Worm (Caenorhabditis elegans) whole organism, young adult: ENCODE results near the gene fzo-1.

Experiments
- F22D6.2 ChIP-seq: sonication (generic microtip); optimal IDR thresholded peaks from 2 replicates; lab custom pipeline; 2016; ENCODE audit warnings: mild to moderate bottlenecking, missing genetic modification characterization, missing compliant biosample characterization
- F37B4.10 ChIP-seq: fragments of 200-800 bp; sonication (Bioruptor generic); IDR thresholded peaks from 2 replicates; pipeline ENCODE4 v1.3.6; 2022; ENCODE audit warnings: missing genetic modification characterization, missing compliant biosample characterization
- F57A8.1 ChIP-seq: fragments of 200-800 bp; sonication (Bioruptor generic); optimal IDR thresholded peaks from 2 replicates; lab custom pipeline; 2018; ENCODE audit warnings: mild to moderate bottlenecking, missing genetic modification characterization, moderate library complexity, missing compliant biosample characterization
- F57C9.4 ChIP-seq: sonication (generic microtip); optimal IDR thresholded peaks from 2 replicates; lab custom pipeline; 2017; ENCODE audit warnings: mild to moderate bottlenecking, missing genetic modification characterization, missing compliant biosample characterization
- K11D2.4 ChIP-seq: fragments of 200-800 bp; sonication (Bioruptor generic); IDR thresholded peaks from 2 replicates; pipeline ENCODE4 v1.3.6; 2022; ENCODE audit warnings: missing genetic modification reagents, missing genetic modification characterization, missing compliant biosample characterization
- Y53G8AR.9 ChIP-seq: fragments of 200-800 bp; sonication (Bioruptor generic); conservative IDR thresholded peaks from 2 replicates; pipeline ENCODE4 v1.3.6; 2022; ENCODE audit warnings: missing genetic modification reagents, missing genetic modification characterization, missing compliant biosample characterization
- Y95B8A.8 ChIP-seq: fragments of 200-800 bp; sonication (Bioruptor generic); IDR thresholded peaks from 2 replicates; pipeline ENCODE4 v1.3.6; 2022; ENCODE audit warnings: missing genetic modification reagents, missing genetic modification characterization, missing compliant biosample characterization
- akir-1 ChIP-seq: fragments of 200-800 bp; sonication (Bioruptor generic); optimal IDR thresholded peaks from 2 replicates; lab custom pipeline; 2018; ENCODE audit warnings: mild to moderate bottlenecking, missing genetic modification characterization, moderate library complexity, missing compliant biosample characterization
- ama-1 ChIP-seq, 3 experiments: fragments of 150-350 bp in 1 of 3; sonication (generic microtip) in 2 of 3; optimal IDR thresholded peaks; 2 replicates each; lab custom pipeline; 2014 to 2018; ENCODE audit warnings: missing biosample characterization in 2 of 3, missing genetic modification characterization in 2 of 3, missing genetic modification reagents in 2 of 3
- aptf-3 ChIP-seq: fragments of 200-800 bp; sonication (Bioruptor generic); IDR thresholded peaks from 2 replicates; pipeline ENCODE4 v1.3.6; 2022; ENCODE audit warnings: missing genetic modification characterization, missing compliant biosample characterization
- attf-3 ChIP-seq: fragments of 200-800 bp; sonication (Bioruptor generic); conservative IDR thresholded peaks from 2 replicates; pipeline ENCODE4 v1.3.6; 2022; ENCODE audit warnings: missing genetic modification reagents, missing genetic modification characterization, missing compliant biosample characterization
- cebp-1 ChIP-seq, 2 experiments: fragments of 200-800 bp in 1 of 2; sonication (Bioruptor generic) in 1 of 2; sonication (generic microtip) in 1 of 2; IDR thresholded peaks in 1 of 2; optimal IDR thresholded peaks in 1 of 2; 2 replicates each; pipeline versions ENCODE4 v1.3.6 to Lab custom; 2017 to 2022; ENCODE audit warnings: missing compliant biosample characterization in 2 of 2, missing genetic modification characterization in 2 of 2, mild to moderate bottlenecking in 1 of 2, missing genetic modification reagents in 1 of 2, moderate library complexity in 1 of 2
- ceh-100 ChIP-seq: fragments of 200-800 bp; sonication (Bioruptor generic); IDR thresholded peaks from 2 replicates; pipeline ENCODE4 v1.3.6; 2022; ENCODE audit warnings: missing genetic modification reagents, missing genetic modification characterization, missing compliant biosample characterization
- ceh-79 ChIP-seq: sonication (generic microtip); optimal IDR thresholded peaks from 2 replicates; lab custom pipeline; 2017; ENCODE audit warnings: mild to moderate bottlenecking, missing genetic modification characterization, missing compliant biosample characterization
- ceh-91 ChIP-seq: fragments of 200-800 bp; sonication (Bioruptor generic); IDR thresholded peaks from 2 replicates; pipeline ENCODE4 v1.3.6; 2022; ENCODE audit warnings: missing genetic modification reagents, missing genetic modification characterization, missing compliant biosample characterization
- die-1 ChIP-seq: sonication (generic microtip); optimal IDR thresholded peaks from 2 replicates; lab custom pipeline; 2016; ENCODE audit warnings: missing genotype, mild to moderate bottlenecking, missing genetic modification characterization, missing compliant biosample characterization
- dpff-1 ChIP-seq: sonication (generic microtip); optimal IDR thresholded peaks from 2 replicates; lab custom pipeline; 2017; ENCODE audit warnings: mild to moderate bottlenecking, missing genetic modification characterization, missing compliant biosample characterization
- egl-18 ChIP-seq: fragments of 200-800 bp; sonication (Bioruptor generic); IDR thresholded peaks from 2 replicates; pipeline ENCODE4 v1.3.6; 2022; ENCODE audit warnings: missing genetic modification reagents, missing genetic modification characterization, missing compliant biosample characterization
- him-1 ChIP-seq: sonication (generic microtip); optimal IDR thresholded peaks from 2 replicates; lab custom pipeline; 2016; ENCODE audit warnings: missing genotype, missing genetic modification reagents, missing genetic modification characterization, missing compliant biosample characterization
- hlh-12 ChIP-seq: sonication (generic microtip); optimal IDR thresholded peaks from 2 replicates; lab custom pipeline; 2016; ENCODE audit warnings: missing genetic modification characterization, missing compliant biosample characterization
- hlh-26 ChIP-seq: fragments of 200-800 bp; sonication (Bioruptor generic); conservative IDR thresholded peaks from 2 replicates; pipeline ENCODE4 v1.3.6; 2022; ENCODE audit warnings: missing genetic modification reagents, missing genetic modification characterization, missing compliant biosample characterization
- hmg-1.2 ChIP-seq: fragments of 200-800 bp; sonication (Bioruptor generic); IDR thresholded peaks from 2 replicates; pipeline ENCODE4 v1.3.6; 2022; ENCODE audit warnings: missing genetic modification reagents, missing genetic modification characterization, missing compliant biosample characterization
- hmg-20 ChIP-seq: fragments of 200-800 bp; sonication (Bioruptor generic); IDR thresholded peaks from 2 replicates; pipeline ENCODE4 v1.3.6; 2022; ENCODE audit warnings: missing genetic modification reagents, missing genetic modification characterization, missing compliant biosample characterization
- hsf-1 ChIP-seq: fragments of 200-800 bp; sonication (Bioruptor generic); IDR thresholded peaks from 2 replicates; pipeline ENCODE4 v1.3.6; 2022; ENCODE audit warnings: missing genetic modification reagents, missing genetic modification characterization, missing compliant biosample characterization
- let-607 ChIP-seq, 2 experiments: fragments of 200-800 bp in 1 of 2; sonication (Bioruptor generic) in 1 of 2; sonication (generic microtip) in 1 of 2; optimal IDR thresholded peaks; 2 replicates each; lab custom pipeline; 2016 to 2018; ENCODE audit warnings: mild to moderate bottlenecking in 2 of 2, missing compliant biosample characterization in 2 of 2, missing genetic modification characterization in 2 of 2, moderate library complexity in 2 of 2, missing genotype in 1 of 2
- lin-26 ChIP-seq: fragments of 200-800 bp; sonication (Bioruptor generic); IDR thresholded peaks from 2 replicates; pipeline ENCODE4 v1.3.6; 2022; ENCODE audit warnings: missing genetic modification reagents, missing genetic modification characterization, missing compliant biosample characterization
- lin-35 ChIP-seq, 3 experiments: fragments of 150-350 bp in 2 of 3; sonication (generic microtip) in 1 of 3; optimal IDR thresholded peaks; 2 replicates each; lab custom pipeline; 2014 to 2018; ENCODE audit warnings: missing biosample characterization in 3 of 3, missing genetic modification characterization in 3 of 3, missing genetic modification reagents in 3 of 3
- lir-1 ChIP-seq: fragments of 200-800 bp; sonication (Bioruptor generic); conservative IDR thresholded peaks from 2 replicates; pipeline ENCODE4 v1.3.6; 2022; ENCODE audit warnings: missing genetic modification reagents, missing genetic modification characterization, missing compliant biosample characterization
- lsl-1 ChIP-seq: fragments of 200-800 bp; sonication (Bioruptor generic); optimal IDR thresholded peaks from 2 replicates; lab custom pipeline; 2018; ENCODE audit warnings: mild to moderate bottlenecking, missing genetic modification characterization, moderate library complexity, missing compliant biosample characterization
- madf-6 ChIP-seq: fragments of 200-800 bp; sonication (Bioruptor generic); IDR thresholded peaks from 2 replicates; pipeline ENCODE4 v1.3.6; 2022; ENCODE audit warnings: missing genetic modification reagents, missing genetic modification characterization, missing compliant biosample characterization
- madf-8 ChIP-seq: fragments of 200-800 bp; sonication (Bioruptor generic); conservative IDR thresholded peaks from 2 replicates; pipeline ENCODE4 v1.3.6; 2022; ENCODE audit warnings: missing genetic modification reagents, missing genetic modification characterization, missing compliant biosample characterization
- mcd-1 ChIP-seq: fragments of 200-800 bp; sonication (Bioruptor generic); IDR thresholded peaks from 2 replicates; pipeline ENCODE4 v1.3.6; 2022; ENCODE audit warnings: missing genetic modification reagents, missing genetic modification characterization, missing compliant biosample characterization
- mel-28 ChIP-seq: sonication (generic microtip); optimal IDR thresholded peaks from 2 replicates; lab custom pipeline; 2016; ENCODE audit warnings: borderline replicate concordance, mild to moderate bottlenecking, missing genetic modification characterization, missing compliant biosample characterization
- nhr-120 ChIP-seq: fragments of 200-800 bp; sonication (Bioruptor generic); IDR thresholded peaks from 2 replicates; pipeline ENCODE4 v1.3.6; 2022; ENCODE audit warnings: missing genetic modification characterization, missing compliant biosample characterization
- nhr-179 ChIP-seq: sonication (generic microtip); optimal IDR thresholded peaks from 2 replicates; lab custom pipeline; 2016; ENCODE audit warnings: mild to moderate bottlenecking, missing genetic modification characterization, missing compliant biosample characterization
- pbrm-1 ChIP-seq: fragments of 200-800 bp; sonication (Bioruptor generic); IDR thresholded peaks from 2 replicates; pipeline ENCODE4 v1.3.6; 2022; ENCODE audit warnings: missing genetic modification reagents, missing genetic modification characterization, missing compliant biosample characterization
- sdz-38 ChIP-seq: sonication (generic microtip); optimal IDR thresholded peaks from 2 replicates; lab custom pipeline; 2016; ENCODE audit warnings: missing genotype, missing genetic modification characterization, missing compliant biosample characterization
- somi-1 ChIP-seq: fragments of 200-800 bp; sonication (Bioruptor generic); optimal IDR thresholded peaks from 2 replicates; lab custom pipeline; 2018; ENCODE audit warnings: mild to moderate bottlenecking, missing genetic modification characterization, missing compliant biosample characterization
- zfh-2 ChIP-seq: fragments of 200-800 bp; sonication (Bioruptor generic); conservative IDR thresholded peaks from 2 replicates; pipeline ENCODE4 v1.3.6; 2022; ENCODE audit warnings: missing genetic modification reagents, missing genetic modification characterization, missing compliant biosample characterization
- ztf-28 ChIP-seq: fragments of 200-800 bp; sonication (Bioruptor generic); IDR thresholded peaks from 2 replicates; pipeline ENCODE4 v1.3.6; 2022; ENCODE audit warnings: missing genetic modification reagents, missing genetic modification characterization, missing compliant biosample characterization
- ztf-6 ChIP-seq: fragments of 200-800 bp; sonication (Bioruptor generic); IDR thresholded peaks from 2 replicates; pipeline ENCODE4 v1.3.6; 2022; ENCODE audit warnings: missing genetic modification reagents, missing genetic modification characterization, missing compliant biosample characterization

The fzo-1 gene

ce11 chrII:5819655-5820054 lies 16.3 kb downstream of the fzo-1 start (continued):
- no peak for TF ChIP-seq ama-1 (optimal IDR thresholded peaks at IDR 0.05; lab: Kevin White, UChicago)
- TF ChIP-seq ama-1 (GFP tag; optimal IDR thresholded peaks at IDR 0.05; lab: Kevin White, UChicago) = no peak
- no peak for TF ChIP-seq hlh-26 (GFP tag; lab: Robert Waterston, UW)
- 0 out of 2 replicates have a peak, but pooled peaks have one; percentile 47 for TF ChIP-seq ztf-6 (GFP tag; lab: Robert Waterston, UW)
- peak; percentile 58 for TF ChIP-seq lsl-1 (GFP tag; lab: Kevin White, UChicago)
- peak; percentile 69 for TF ChIP-seq ceh-100
- TF ChIP-seq lir-1 (GFP tag; lab: Robert Waterston, UW) = no peak
- peak; percentile 53 for TF ChIP-seq madf-6
- no peak for TF ChIP-seq die-1
- no peak for TF ChIP-seq Y53G8AR.9 (GFP tag; lab: Robert Waterston, UW)
- 0 out of 2 replicates have a peak, but pooled peaks have one; percentile 21 for TF ChIP-seq Y95B8A.8 (GFP tag; lab: Robert Waterston, UW)
- TF ChIP-seq ceh-91 = 0 out of 2 replicates have a peak, but pooled peaks have one; percentile 55
- TF ChIP-seq hsf-1 = no peak
- TF ChIP-seq lin-35 (GFP tag; optimal IDR thresholded peaks at IDR 0.05; lab: Kevin White, UChicago) = no peak
- no peak for TF ChIP-seq F57C9.4 (tag; lab: Kevin White, UChicago)
- peak; percentile 21; the same call in 1 of the 2 replicates for TF ChIP-seq hmg-1.2 (GFP tag; lab: Robert Waterston, UW)
- TF ChIP-seq him-1 (tag; lab: Kevin White, UChicago) = peak; percentile 40
- TF ChIP-seq pbrm-1 (GFP tag; lab: Robert Waterston, UW) = 0 out of 2 replicates have a peak, but pooled peaks have one; percentile 41
- TF ChIP-seq F37B4.10 (GFP tag; lab: Robert Waterston, UW) = no peak
- 0 out of 2 replicates have a peak, but pooled peaks have one; percentile 61 for TF ChIP-seq ztf-28 (GFP tag; lab: Robert Waterston, UW)
- peak; percentile 82 for TF ChIP-seq mcd-1 (GFP tag; lab: Robert Waterston, UW)

ce11 chrII:5818298-5818697 lies 17.7 kb downstream of the fzo-1 start, which contains the start of gene ZK1248.4:
TSS of gene ZK1248.4 (plus strand) at chrII:5818598.
- TF ChIP-seq ceh-91 (no peak), ceh-79 (tag; lab: Kevin White, UChicago) (no peak), egl-18 (GFP tag; lab: Robert Waterston, UW) (no peak), dpff-1 (tag; lab: Kevin White, UChicago) (no peak), nhr-179 (tag; lab: Kevin White, UChicago) (no peak), F22D6.2 (tag; lab: Kevin White, UChicago) (no peak), lin-26 (GFP tag; lab: Robert Waterston, UW) (no peak), hmg-20 (GFP tag; lab: Robert Waterston, UW) (no peak), aptf-3 (GFP tag; lab: Robert Waterston, UW) (no peak), zfh-2 (GFP tag; lab: Robert Waterston, UW) (no peak), attf-3 (GFP tag; lab: Robert Waterston, UW) (no peak), him-1 (tag; lab: Kevin White, UChicago) (no peak), let-607 (tag; optimal IDR thresholded peaks at IDR 0.05; lab: Kevin White, UChicago) (no peak), F57A8.1 (GFP tag; lab: Kevin White, UChicago) (no peak), madf-8 (GFP tag; lab: Robert Waterston, UW) (no peak)

ce11 chrII:5816346-5816745 lies 19.7 kb downstream of the fzo-1 start, which contains the start of gene ZK1248.20:
TSS of gene ZK1248.20 (plus strand) at chrII:5816646.
- TF ChIP-seq K11D2.4 (GFP tag; lab: Robert Waterston, UW) (no peak), cebp-1 (GFP tag; IDR thresholded peaks at IDR 0.05; lab: Robert Waterston, UW) (no peak), cebp-1 (tag; optimal IDR thresholded peaks at IDR 0.05; lab: Kevin White, UChicago) (no peak), sdz-38 (tag; lab: Kevin White, UChicago) (no peak), madf-8 (GFP tag; lab: Robert Waterston, UW) (no peak), somi-1 (GFP tag; lab: Kevin White, UChicago) (no peak), mel-28 (tag; lab: Kevin White, UChicago) (no peak), nhr-120 (no peak), hlh-12 (tag; lab: Kevin White, UChicago) (no peak), akir-1 (GFP tag; lab: Kevin White, UChicago) (no peak)
